Worm (Caenorhabditis elegans): ENCODE data around the gene sre-13.

Gene sre-13

DNA sequence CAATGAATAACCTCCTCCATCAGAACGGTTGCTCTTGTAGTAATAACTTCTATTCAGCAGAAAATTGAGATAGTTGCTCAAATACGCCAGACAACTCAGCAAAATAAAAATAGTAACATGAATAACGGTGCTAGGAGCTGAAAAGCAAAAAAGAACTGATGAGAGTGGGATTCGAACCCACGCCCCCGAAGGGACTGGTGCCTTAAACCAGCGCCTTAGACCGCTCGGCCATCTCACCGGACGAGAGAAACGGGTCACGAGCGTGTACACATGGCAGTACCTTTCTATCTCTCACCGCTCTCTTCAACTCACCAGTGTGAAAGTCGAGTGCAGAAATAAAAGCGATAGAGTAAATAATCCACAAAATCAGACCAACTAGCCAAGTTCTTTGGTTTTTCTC, 1.5 kb downstream of the sre-13 start (continued):
- TF ChIP-seq alr-1 (tag; optimal IDR thresholded peaks at IDR 0.05; ENCODE audit: borderline replicate concordance) (no peak), hlh-17 (GFP tag; optimal IDR thresholded peaks at IDR 0.05; ENCODE audit: borderline replicate concordance) (no peak), nhr-28 (tag; optimal IDR thresholded peaks at IDR 0.05) (no peak), fos-1 (tag; optimal IDR thresholded peaks at IDR 0.05) (no peak), swsn-7 (tag; optimal IDR thresholded peaks at IDR 0.05) (peak; percentile 46), C34B4.2 (tag; optimal IDR thresholded peaks at IDR 0.05) (no peak), ets-5 (GFP tag; IDR thresholded peaks at IDR 0.05) (0 out of 2 replicates have a peak, but pooled peaks have one; percentile 47), hpl-2 (GFP tag; optimal IDR thresholded peaks at IDR 0.05) (no peak), hlh-4 (tag; optimal IDR thresholded peaks at IDR 0.05) (no peak), nhr-90 (tag; optimal IDR thresholded peaks at IDR 0.05; ENCODE audit: poor library complexity) (peak; percentile 39), nhr-84 (tag; optimal IDR thresholded peaks at IDR 0.05) (no peak), vab-15 (tag; optimal IDR thresholded peaks at IDR 0.05) (no peak), nhr-77 (tag; optimal IDR thresholded peaks at IDR 0.05) (peak; percentile 87), zag-1 (tag; optimal IDR thresholded peaks at IDR 0.05) (no peak), pqm-1 (tag; optimal IDR thresholded peaks at IDR 0.05) (no peak), ceh-63 (GFP tag; optimal IDR thresholded peaks at IDR 0.05) (no peak), ztf-4 (tag; optimal IDR thresholded peaks at IDR 0.05) (no peak), isw-1 (GFP tag; IDR thresholded peaks at IDR 0.05) (peak; percentile 59), blmp-1 (tag; optimal IDR thresholded peaks at IDR 0.05) (no peak), ceh-8 (GFP tag; optimal IDR thresholded peaks at IDR 0.05) (peak; percentile 29), ceh-82 (tag; optimal IDR thresholded peaks at IDR 0.05) (peak; percentile 12 to 60 (median 52)), unc-130 (tag; optimal IDR thresholded peaks at IDR 0.05) (peak; percentile 71), sptf-1 (tag; optimal IDR thresholded peaks at IDR 0.05) (no peak), skn-1 (tag; optimal IDR thresholded peaks at IDR 0.05) (peak; percentile 31), aly-2 (tag; optimal IDR thresholded peaks at IDR 0.05) (no peak), nhr-19 (GFP tag; conservative IDR thresholded peaks at IDR 0.05) (peak; percentile 66), efl-1 (optimal IDR thresholded peaks at IDR 0.05) (peak; percentile 49 to 50), efl-1 (GFP tag; optimal IDR thresholded peaks at IDR 0.05 in 1 of 2) (peak; percentile 34 to 94), snpc-4 (tag; optimal IDR thresholded peaks at IDR 0.05) (peak; percentile 90), F16B12.6 (tag; optimal IDR thresholded peaks at IDR 0.05) (peak; percentile 11), ama-1 (optimal IDR thresholded peaks at IDR 0.05) (no peak), ztf-11 (tag; optimal IDR thresholded peaks at IDR 0.05) (peak in 1 of 2 experiments; percentile 37)

DNA sequence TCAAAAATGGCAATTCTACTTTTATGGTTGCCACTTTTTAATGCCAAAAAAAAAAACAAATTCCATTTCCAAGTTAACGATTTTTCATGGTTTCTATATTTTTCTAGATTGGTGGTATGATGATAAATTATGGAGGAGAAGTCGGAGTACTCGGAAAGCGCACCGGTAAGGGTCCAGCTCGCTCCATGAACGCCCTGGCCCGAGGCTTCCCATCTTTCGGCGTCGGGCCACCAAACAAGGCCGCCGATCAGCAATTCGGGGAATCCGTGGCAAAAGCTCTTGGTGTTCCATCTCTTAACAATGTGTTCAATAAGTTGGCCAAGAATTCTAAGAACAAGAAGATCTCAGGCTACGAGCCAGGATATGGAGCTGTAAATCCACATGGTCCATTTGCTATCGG, 2.6 kb downstream of the sre-13 start:
- no peak for TF ChIP-seq pqm-1 (tag; optimal IDR thresholded peaks at IDR 0.05)
- TF ChIP-seq tlp-1 (tag; optimal IDR thresholded peaks at IDR 0.05), result no peak
- TF ChIP-seq elt-3 (tag; optimal IDR thresholded peaks at IDR 0.05), result no peak
- no peak for TF ChIP-seq aha-1 (tag; optimal IDR thresholded peaks at IDR 0.05)
- TF ChIP-seq fkh-10 (GFP tag; optimal IDR thresholded peaks at IDR 0.05), result no peak
- no peak for TF ChIP-seq fkh-4 (tag; optimal IDR thresholded peaks at IDR 0.05; ENCODE audit: borderline replicate concordance)
- no peak for TF ChIP-seq C34B4.2 (tag; optimal IDR thresholded peaks at IDR 0.05)
- TF ChIP-seq nhr-47 (tag; optimal IDR thresholded peaks at IDR 0.05), result no peak
- TF ChIP-seq isw-1 (GFP tag; IDR thresholded peaks at IDR 0.05), result no peak
- no peak for TF ChIP-seq lin-13 (GFP tag; optimal IDR thresholded peaks at IDR 0.05)
- TF ChIP-seq skn-1 (tag; optimal IDR thresholded peaks at IDR 0.05), result no peak
- no peak for TF ChIP-seq xbp-1 (tag; optimal IDR thresholded peaks at IDR 0.05)
- no peak for TF ChIP-seq swsn-7 (tag; optimal IDR thresholded peaks at IDR 0.05)
- no peak for TF ChIP-seq tbx-2 (tag; optimal IDR thresholded peaks at IDR 0.05)
- TF ChIP-seq egl-27 (tag; optimal IDR thresholded peaks at IDR 0.05), result no peak
- no peak for TF ChIP-seq hlh-4 (tag; optimal IDR thresholded peaks at IDR 0.05)

DNA sequence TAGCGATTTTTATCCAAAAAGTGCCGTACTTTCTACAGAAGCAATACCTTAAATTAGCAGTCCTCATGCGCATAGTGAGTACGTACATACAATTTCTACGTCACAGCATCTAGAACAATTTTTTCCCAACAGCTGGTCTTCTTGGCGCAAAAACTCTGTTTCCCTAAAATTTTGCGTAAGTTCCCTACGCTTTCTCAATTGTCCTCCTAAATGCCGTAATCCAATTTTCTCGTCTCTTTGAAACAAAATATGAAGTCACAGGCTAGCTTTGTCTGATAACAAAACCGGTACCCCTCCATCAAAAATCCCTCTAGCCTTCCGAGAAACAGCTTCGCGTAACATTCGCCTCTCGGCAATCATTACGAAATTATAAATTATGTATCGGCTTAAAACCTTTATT, 3.8 kb downstream of the sre-13 start, which contains the start of gene C38C6.3:
Gene C38C6.3 (plus strand): TSS at position 301 of the 400 bp plus-strand sequence.
- no peak for TF ChIP-seq nhr-90 (tag; optimal IDR thresholded peaks at IDR 0.05; ENCODE audit: poor library complexity)
- TF ChIP-seq F16B12.6 (tag; optimal IDR thresholded peaks at IDR 0.05), result no peak
- TF ChIP-seq ceh-82 (tag; optimal IDR thresholded peaks at IDR 0.05), result no peak
- TF ChIP-seq zag-1 (tag; optimal IDR thresholded peaks at IDR 0.05), result no peak
- TF ChIP-seq snpc-4 (tag; optimal IDR thresholded peaks at IDR 0.05), result no peak
- TF ChIP-seq rnt-1 (tag; optimal IDR thresholded peaks at IDR 0.05), result no peak
- no peak for TF ChIP-seq hpl-2 (GFP tag; optimal IDR thresholded peaks at IDR 0.05)
- no peak for TF ChIP-seq swsn-7 (tag; optimal IDR thresholded peaks at IDR 0.05)
- no peak for TF ChIP-seq skn-1 (tag; optimal IDR thresholded peaks at IDR 0.05)
- no peak for TF ChIP-seq blmp-1 (tag; optimal IDR thresholded peaks at IDR 0.05)
- TF ChIP-seq ces-1 (GFP tag; optimal IDR thresholded peaks at IDR 0.05), result no peak
- TF ChIP-seq zip-4 (GFP tag; optimal IDR thresholded peaks at IDR 0.05), result no peak
- no peak for TF ChIP-seq pqm-1 (tag; optimal IDR thresholded peaks at IDR 0.05)
- TF ChIP-seq pag-3 (tag; optimal IDR thresholded peaks at IDR 0.05; ENCODE audit: borderline replicate concordance, insufficient read depth), result no peak
- no peak for TF ChIP-seq lin-35 (GFP tag; optimal IDR thresholded peaks at IDR 0.05)
- no peak for TF ChIP-seq fkh-4 (tag; optimal IDR thresholded peaks at IDR 0.05; ENCODE audit: borderline replicate concordance)
- no peak for TF ChIP-seq nhr-12 (tag; optimal IDR thresholded peaks at IDR 0.05)

Data from whole organism, L1 larva.